Worm (Caenorhabditis elegans): ENCODE measurements around the gene F08F8.7.

- peak; percentile 80 for TF ChIP-seq lin-39 (tag; optimal IDR thresholded peaks at IDR 0.05)
- TF ChIP-seq elt-1 (tag; optimal IDR thresholded peaks at IDR 0.05) = no peak
- no peak for TF ChIP-seq ceh-82 (tag; optimal IDR thresholded peaks at IDR 0.05)
- no peak for TF ChIP-seq skn-1 (tag; optimal IDR thresholded peaks at IDR 0.05)
- TF ChIP-seq mdl-1 (tag; optimal IDR thresholded peaks at IDR 0.05) = no peak
- TF ChIP-seq unc-62 (GFP tag; optimal IDR thresholded peaks at IDR 0.05) = no peak
- no peak for TF ChIP-seq nhr-12 (tag; optimal IDR thresholded peaks at IDR 0.05)
Measured at ce11 chrIII:7336214-7336613, 10.7 kb downstream of the F08F8.7 start, which contains the start of gene gsp-2.
